Worm (Caenorhabditis elegans) whole organism, mixed stage, embryonic: ENCODE data around the gene Y42A5A.5.
"Not testable (repeated sequence)": the region's sequence is repeated elsewhere in the genome, so short reads cannot be mapped to it uniquely, and the experiment has no call there.

Experiments used
- M03D4.4 ChIP-seq: sonication (generic microtip); optimal IDR thresholded peaks from 2 replicates; lab custom pipeline; 2017; ENCODE audit warnings: mild to moderate bottlenecking, missing genetic modification characterization, missing compliant biosample characterization
- bed-3 ChIP-seq: fragments of 200-800 bp; sonication (Bioruptor generic); optimal IDR thresholded peaks from 3 replicates; lab custom pipeline; 2018; ENCODE audit warnings: mild to moderate bottlenecking, missing genetic modification characterization, moderate library complexity, missing compliant biosample characterization
- blmp-1 ChIP-seq: fragments of 150-350 bp; optimal IDR thresholded peaks from 2 replicates; lab custom pipeline; 2014; ENCODE audit warnings: missing biosample characterization, missing genetic modification characterization
- ceh-39 ChIP-seq: fragments of 150-350 bp; optimal IDR thresholded peaks from 2 replicates; lab custom pipeline; 2014; ENCODE audit warnings: missing biosample characterization, missing genetic modification characterization
- ceh-43 ChIP-seq: fragments of 200-800 bp; sonication (Bioruptor generic); optimal IDR thresholded peaks from 2 replicates; lab custom pipeline; 2018; ENCODE audit warnings: mild to moderate bottlenecking, missing genetic modification characterization, moderate library complexity, missing compliant biosample characterization
- ceh-83 ChIP-seq: fragments of 200-800 bp; sonication (Bioruptor generic); optimal IDR thresholded peaks from 2 replicates; lab custom pipeline; 2018; ENCODE audit warnings: mild to moderate bottlenecking, missing genetic modification characterization, missing compliant biosample characterization
- ces-1 ChIP-seq: fragments of 150-350 bp; optimal IDR thresholded peaks from 2 replicates; lab custom pipeline; 2014; ENCODE audit warnings: missing biosample characterization, missing genetic modification reagents, missing genetic modification characterization
- cnd-1 ChIP-seq: fragments of 200-800 bp; sonication (Bioruptor generic); optimal IDR thresholded peaks from 2 replicates; lab custom pipeline; 2018; ENCODE audit warnings: mild to moderate bottlenecking, missing genetic modification characterization, missing compliant biosample characterization
- drap-1 ChIP-seq: fragments of 200-800 bp; sonication (Bioruptor generic); optimal IDR thresholded peaks from 3 replicates; lab custom pipeline; 2018; ENCODE audit warnings: mild to moderate bottlenecking, missing genetic modification characterization, missing compliant biosample characterization
- elt-3 ChIP-seq: fragments of 150-350 bp; optimal IDR thresholded peaks from 2 replicates; lab custom pipeline; 2014; ENCODE audit warnings: missing biosample characterization, missing genetic modification characterization
- flh-1 ChIP-seq: fragments of 200-800 bp; sonication (Bioruptor generic); optimal IDR thresholded peaks from 2 replicates; lab custom pipeline; 2018; ENCODE audit warnings: mild to moderate bottlenecking, missing genetic modification characterization, moderate library complexity, missing compliant biosample characterization
- ham-2 ChIP-seq: fragments of 200-800 bp; sonication (Bioruptor generic); optimal IDR thresholded peaks from 2 replicates; lab custom pipeline; 2018; ENCODE audit warnings: mild to moderate bottlenecking, missing genetic modification characterization, missing compliant biosample characterization
- hlh-1 ChIP-seq: fragments of 150-350 bp; optimal IDR thresholded peaks from 2 replicates; lab custom pipeline; 2014; ENCODE audit warnings: missing biosample characterization, missing genetic modification reagents, missing genetic modification characterization
- lsy-2 ChIP-seq: fragments of 150-350 bp; optimal IDR thresholded peaks from 2 replicates; lab custom pipeline; 2014; ENCODE audit warnings: missing biosample characterization, missing genetic modification characterization
- mab-5 ChIP-seq: fragments of 150-350 bp; optimal IDR thresholded peaks from 2 replicates; lab custom pipeline; 2014; ENCODE audit warnings: missing biosample characterization, missing genetic modification characterization
- mep-1 ChIP-seq: fragments of 150-350 bp; optimal IDR thresholded peaks from 2 replicates; lab custom pipeline; 2017; ENCODE audit warnings: missing biosample characterization, missing genetic modification reagents, missing genetic modification characterization, inconsistent platforms
- mls-2 ChIP-seq: sonication (generic microtip); optimal IDR thresholded peaks from 2 replicates; lab custom pipeline; 2016; ENCODE audit warnings: mild to moderate bottlenecking, missing genetic modification characterization, moderate library complexity, missing compliant biosample characterization
- nhr-12 ChIP-seq: fragments of 150-350 bp; optimal IDR thresholded peaks from 2 replicates; lab custom pipeline; 2014; ENCODE audit warnings: missing biosample characterization, missing genetic modification characterization
- nhr-237 ChIP-seq: fragments of 150-350 bp; optimal IDR thresholded peaks from 2 replicates; lab custom pipeline; 2014; ENCODE audit warnings: missing biosample characterization, missing genetic modification characterization
- nhr-28 ChIP-seq: fragments of 150-350 bp; optimal IDR thresholded peaks from 2 replicates; lab custom pipeline; 2014; ENCODE audit warnings: missing biosample characterization, missing genetic modification characterization
- nhr-76 ChIP-seq: sonication (generic microtip); optimal IDR thresholded peaks from 2 replicates; lab custom pipeline; 2017; ENCODE audit warnings: missing biosample characterization, missing genetic modification characterization
- pha-4 ChIP-seq: fragments of 150-350 bp; optimal IDR thresholded peaks from 2 replicates; lab custom pipeline; 2018; ENCODE audit warnings: missing biosample characterization, missing genetic modification reagents, missing genetic modification characterization
- sem-2 ChIP-seq: fragments of 200-800 bp; sonication (Bioruptor generic); optimal IDR thresholded peaks from 2 replicates; lab custom pipeline; 2018; ENCODE audit warnings: mild to moderate bottlenecking, missing genetic modification characterization, missing compliant biosample characterization
- snpc-4 ChIP-seq: fragments of 150-350 bp; optimal IDR thresholded peaks from 2 replicates; lab custom pipeline; 2014; ENCODE audit warnings: missing biosample characterization, missing genetic modification characterization
- sptf-1 ChIP-seq: sonication (generic microtip); optimal IDR thresholded peaks from 2 replicates; lab custom pipeline; 2017; ENCODE audit warnings: mild to moderate bottlenecking, missing genetic modification characterization, moderate library complexity, missing compliant biosample characterization
- tbx-8 ChIP-seq: fragments of 200-800 bp; sonication (Bioruptor generic); optimal IDR thresholded peaks from 2 replicates; lab custom pipeline; 2018; ENCODE audit warnings: mild to moderate bottlenecking, missing genetic modification characterization, moderate library complexity, missing compliant biosample characterization
- unc-120 ChIP-seq: sonication (generic microtip); optimal IDR thresholded peaks from 2 replicates; lab custom pipeline; 2017; ENCODE audit warnings: missing genetic modification characterization, missing compliant biosample characterization; ENCODE audit not compliant: poor library complexity, severe bottlenecking
- unc-39 ChIP-seq: fragments of 150-350 bp; optimal IDR thresholded peaks from 2 replicates; lab custom pipeline; 2014; ENCODE audit warnings: missing biosample characterization, missing genetic modification characterization
- unc-62 ChIP-seq: fragments of 150-350 bp; optimal IDR thresholded peaks from 2 replicates; lab custom pipeline; 2014; ENCODE audit warnings: missing biosample characterization, missing genetic modification reagents, missing genetic modification characterization
- zip-8 ChIP-seq: fragments of 150-350 bp; optimal IDR thresholded peaks from 2 replicates; lab custom pipeline; 2014; ENCODE audit warnings: missing biosample characterization, missing genetic modification characterization
- ztf-11 ChIP-seq: fragments of 150-350 bp; optimal IDR thresholded peaks from 2 replicates; lab custom pipeline; 2014; ENCODE audit warnings: missing biosample characterization, missing genetic modification characterization

Y42A5A.5 gene

ce11 chrV:11109647-11110046, at the start of gene Y42A5A.5:
TSS of gene Y42A5A.5 (minus strand) at chrV:11109747.
- TF ChIP-seq ces-1 (GFP tag; lab: Kevin White, UChicago); sptf-1; sem-2 (GFP tag; lab: Kevin White, UChicago): not testable (repeated sequence)

- TF ChIP-seq ceh-39 = no peak
- TF ChIP-seq nhr-28 (tag; lab: Kevin White, UChicago) = no peak
- TF ChIP-seq blmp-1 (tag; lab: Kevin White, UChicago) = no peak
- TF ChIP-seq ceh-83 (GFP tag; lab: Kevin White, UChicago) = no peak
- no peak for TF ChIP-seq lsy-2
- no peak for TF ChIP-seq unc-62 (GFP tag; lab: Kevin White, UChicago)
- TF ChIP-seq ces-1 (GFP tag; lab: Kevin White, UChicago) = no peak
- no peak for TF ChIP-seq ceh-43
- TF ChIP-seq sem-2 (GFP tag; lab: Kevin White, UChicago) = no peak
- no peak for TF ChIP-seq unc-39 (tag; lab: Kevin White, UChicago)
- TF ChIP-seq snpc-4 (tag; lab: Kevin White, UChicago) = no peak
- no peak for TF ChIP-seq mls-2 (tag; lab: Kevin White, UChicago)
- TF ChIP-seq hlh-1 = no peak
- TF ChIP-seq pha-4 (tag; lab: Kevin White, UChicago) = no peak
- TF ChIP-seq elt-3 = no peak
- TF ChIP-seq, all 35 proteins: peak for 0
These were observed 48.4 kb upstream of the Y42A5A.5 start, which contains the start of gene srg-42 for ce11 chrV:11157947-11158346. TSS of gene srg-42 (minus strand) at chrV:11158047.

- no peak for TF ChIP-seq hlh-1
- no peak for TF ChIP-seq M03D4.4
- no peak for TF ChIP-seq tbx-8 (GFP tag; lab: Kevin White, UChicago)
- no peak for TF ChIP-seq ceh-83 (GFP tag; lab: Kevin White, UChicago)
- TF ChIP-seq nhr-12 (tag; lab: Kevin White, UChicago) = no peak
- TF ChIP-seq unc-39 (tag; lab: Kevin White, UChicago) = no peak
- no peak for TF ChIP-seq lsy-2
- no peak for TF ChIP-seq snpc-4 (tag; lab: Kevin White, UChicago)
- no peak for TF ChIP-seq pha-4 (tag; lab: Kevin White, UChicago)
- no peak for TF ChIP-seq sptf-1
- TF ChIP-seq unc-62 (GFP tag; lab: Kevin White, UChicago) = no peak
- no peak for TF ChIP-seq ham-2 (GFP tag; lab: Kevin White, UChicago)
- no peak for TF ChIP-seq nhr-237 (tag; lab: Kevin White, UChicago)
- no peak for TF ChIP-seq ceh-39
- no peak for TF ChIP-seq bed-3 (GFP tag; lab: Kevin White, UChicago)
- TF ChIP-seq nhr-76 (tag; lab: Kevin White, UChicago) = no peak
- no peak for TF ChIP-seq cnd-1 (tag; lab: Kevin White, UChicago)
- no peak for TF ChIP-seq nhr-28 (tag; lab: Kevin White, UChicago)
- TF ChIP-seq, all 35 proteins: peak for 0
These were observed 47.0 kb upstream of the Y42A5A.5 start for ce11 chrV:11156589-11156988.

- TF ChIP-seq blmp-1 (tag; lab: Kevin White, UChicago) (no peak), flh-1 (GFP tag; lab: Kevin White, UChicago) (no peak), ztf-11 (tag; lab: Kevin White, UChicago) (no peak), nhr-237 (tag; lab: Kevin White, UChicago) (no peak), sptf-1 (no peak), mep-1 (tag; lab: Kevin White, UChicago) (no peak), M03D4.4 (no peak), nhr-12 (tag; lab: Kevin White, UChicago) (no peak), drap-1 (no peak), unc-120 (tag; lab: Kevin White, UChicago) (no peak), mab-5 (tag; lab: Kevin White, UChicago) (no peak), mls-2 (tag; lab: Kevin White, UChicago) (no peak), unc-39 (tag; lab: Kevin White, UChicago) (no peak)
These were observed 46.0 kb upstream of the Y42A5A.5 start, which contains the start of gene srg-38 for ce11 chrV:11155553-11155952. TSS of gene srg-38 (minus strand) at chrV:11155653.

- TF ChIP-seq unc-39 (tag; lab: Kevin White, UChicago) = no peak
- TF ChIP-seq ztf-11 (tag; lab: Kevin White, UChicago) = no peak
- TF ChIP-seq sptf-1 = no peak
- TF ChIP-seq mab-5 (tag; lab: Kevin White, UChicago) = no peak
- TF ChIP-seq elt-3 = no peak
- no peak for TF ChIP-seq unc-62 (GFP tag; lab: Kevin White, UChicago)
- no peak for TF ChIP-seq bed-3 (GFP tag; lab: Kevin White, UChicago)
- no peak for TF ChIP-seq cnd-1 (tag; lab: Kevin White, UChicago)
- TF ChIP-seq nhr-76 (tag; lab: Kevin White, UChicago) = no peak
- no peak for TF ChIP-seq nhr-12 (tag; lab: Kevin White, UChicago)
- TF ChIP-seq blmp-1 (tag; lab: Kevin White, UChicago) = no peak
- TF ChIP-seq flh-1 (GFP tag; lab: Kevin White, UChicago) = no peak
- no peak for TF ChIP-seq nhr-237 (tag; lab: Kevin White, UChicago)
- no peak for TF ChIP-seq ces-1 (GFP tag; lab: Kevin White, UChicago)
- TF ChIP-seq hlh-1 = no peak
- no peak for TF ChIP-seq zip-8
- TF ChIP-seq mep-1 (tag; lab: Kevin White, UChicago) = no peak
- no peak for TF ChIP-seq drap-1
- TF ChIP-seq tbx-8 (GFP tag; lab: Kevin White, UChicago) = no peak
These were observed 42.8 kb upstream of the Y42A5A.5 start, which contains the start of gene srg-39 for ce11 chrV:11152333-11152732. TSS of gene srg-39 (minus strand) at chrV:11152433.
